Worm (Caenorhabditis elegans) whole organism, midembryonic: ENCODE measurements around the gene Y102A11A.9.
A peak's percentile ranks its signal among the peaks of the same experiment; 100 is the strongest.

Experiments used
- T22C8.4 ChIP-seq: fragments of 200-800 bp; sonication (Bioruptor generic); IDR thresholded peaks from 2 replicates; pipeline ENCODE4 v1.3.6; 2022; ENCODE audit warnings: missing genetic modification characterization, missing compliant biosample characterization
- cog-1 ChIP-seq: sonication (generic microtip); optimal IDR thresholded peaks from 2 replicates; lab custom pipeline; 2016; ENCODE audit warnings: missing genetic modification characterization, missing compliant biosample characterization
- flt-1 ChIP-seq: fragments of 200-800 bp; sonication (Bioruptor generic); IDR thresholded peaks from 2 replicates; pipeline ENCODE4 v1.3.6; 2022; ENCODE audit warnings: missing genetic modification characterization, missing compliant biosample characterization
- klf-2 ChIP-seq: fragments of 200-800 bp; sonication (Bioruptor generic); conservative IDR thresholded peaks from 2 replicates; pipeline ENCODE4 v1.3.6; 2022; ENCODE audit warnings: missing genetic modification reagents, missing genetic modification characterization, missing compliant biosample characterization
- med-1 ChIP-seq: sonication (generic microtip); optimal IDR thresholded peaks from 2 replicates; lab custom pipeline; 2017; ENCODE audit warnings: missing genetic modification characterization, mild to moderate bottlenecking, missing compliant biosample characterization, antibody characterized with exemption, missing genetic modification reagents; ENCODE audit not compliant: insufficient read depth
- ref-1 ChIP-seq: fragments of 200-800 bp; sonication (Bioruptor generic); conservative IDR thresholded peaks from 2 replicates; pipeline ENCODE4 v1.3.6; 2022; ENCODE audit warnings: missing genetic modification reagents, missing genetic modification characterization, missing compliant biosample characterization
- tab-1 ChIP-seq: fragments of 200-800 bp; sonication (Bioruptor generic); IDR thresholded peaks from 2 replicates; pipeline ENCODE4 v1.3.6; 2022; ENCODE audit warnings: missing genetic modification characterization, missing compliant biosample characterization
- ztf-23 ChIP-seq: fragments of 200-800 bp; sonication (Bioruptor generic); IDR thresholded peaks from 2 replicates; pipeline ENCODE4 v1.3.6; 2022; ENCODE audit warnings: missing genetic modification reagents, missing genetic modification characterization, missing compliant biosample characterization
- ztf-29 ChIP-seq: fragments of 200-800 bp; sonication (Bioruptor generic); IDR thresholded peaks from 2 replicates; pipeline ENCODE4 v1.3.6; 2022; ENCODE audit warnings: missing genetic modification reagents, missing genetic modification characterization, missing compliant biosample characterization

The Y102A11A.9 gene

DNA sequence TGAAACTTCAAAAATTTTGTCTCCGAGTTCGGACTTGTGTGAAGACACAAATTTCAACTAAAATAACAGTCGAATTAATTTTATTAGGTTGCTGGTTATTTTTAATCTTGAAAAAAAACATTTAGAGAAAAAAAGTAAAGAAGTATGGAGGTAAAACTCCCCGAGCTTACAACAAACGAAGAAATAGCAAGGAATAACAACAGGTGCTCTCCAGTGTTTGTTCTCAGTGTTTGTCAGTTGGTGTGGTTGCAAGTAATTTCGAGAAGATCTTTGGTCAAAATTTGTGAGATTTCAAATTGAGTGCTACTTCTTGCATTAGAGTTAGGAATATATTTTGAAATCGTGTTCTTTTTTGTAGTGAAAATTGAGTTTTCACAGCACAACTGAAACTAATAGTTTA is 28.1 kb upstream of the Y102A11A.9 start:
- TF ChIP-seq ztf-29 (no peak), tab-1 (no peak), klf-2 (no peak), ztf-23 (GFP tag; lab: Robert Waterston, UW) (no peak), flt-1 (no peak), cog-1 (tag; lab: Kevin White, UChicago) (no peak), ref-1 (GFP tag; lab: Robert Waterston, UW) (no peak), T22C8.4 (GFP tag; lab: Robert Waterston, UW) (no peak), med-1 (GFP tag; lab: Kevin White, UChicago) (no peak)

DNA sequence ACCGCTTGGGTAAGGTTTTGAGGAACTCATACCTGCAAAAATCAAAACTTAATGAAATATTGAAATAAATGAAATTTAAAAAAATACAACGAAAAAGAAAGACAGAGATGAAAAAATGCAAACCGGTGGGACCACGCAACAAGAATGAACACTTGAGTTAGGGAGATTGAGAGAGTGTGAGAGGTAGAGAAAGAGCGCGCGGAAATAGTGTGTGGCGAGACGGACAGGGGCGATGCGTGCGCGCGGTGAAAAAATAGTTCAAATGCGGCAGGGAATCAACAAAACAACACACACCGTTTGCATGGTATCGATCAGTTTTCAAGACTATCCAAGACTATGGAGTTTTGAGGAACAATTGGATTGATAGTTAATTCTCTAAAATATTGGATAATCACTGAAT is 23.4 kb upstream of the Y102A11A.9 start, which contains the start of gene meg-3:
meg-3 (minus strand) TSS at position 32 of the 400 bp plus-strand sequence.
- TF ChIP-seq ztf-29, result no peak
- no peak for TF ChIP-seq ref-1 (GFP tag; lab: Robert Waterston, UW)

DNA sequence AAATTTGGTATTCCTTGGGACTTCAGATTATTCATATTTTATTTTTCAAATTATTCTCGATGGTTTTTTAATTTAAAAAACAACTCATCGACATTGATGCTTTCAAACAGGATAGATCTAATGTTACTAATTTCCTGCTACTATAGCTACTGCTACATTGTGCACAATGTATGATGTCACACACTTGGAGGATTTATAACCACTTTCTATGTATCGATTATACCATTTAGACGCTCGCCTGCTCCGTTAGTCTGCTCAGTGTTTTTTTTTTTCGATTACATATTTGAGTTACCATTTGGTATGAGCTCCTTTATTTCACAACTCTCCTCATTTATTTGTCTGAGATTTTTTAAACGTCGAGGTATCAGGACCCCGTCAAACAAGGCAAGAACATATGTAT is 22.5 kb upstream of the Y102A11A.9 start, which contains the start of gene Y40A1A.2:
Y40A1A.2 (plus strand) TSS at position 301 of the 400 bp plus-strand sequence.
- no peak for TF ChIP-seq T22C8.4 (GFP tag; lab: Robert Waterston, UW)
- no peak for TF ChIP-seq ztf-29
- TF ChIP-seq cog-1 (tag; lab: Kevin White, UChicago), result no peak
- no peak for TF ChIP-seq ztf-23 (GFP tag; lab: Robert Waterston, UW)
- TF ChIP-seq klf-2, result no peak
- TF ChIP-seq med-1 (GFP tag; lab: Kevin White, UChicago), result no peak
- no peak for TF ChIP-seq flt-1
- no peak for TF ChIP-seq ref-1 (GFP tag; lab: Robert Waterston, UW)
- no peak for TF ChIP-seq tab-1

DNA sequence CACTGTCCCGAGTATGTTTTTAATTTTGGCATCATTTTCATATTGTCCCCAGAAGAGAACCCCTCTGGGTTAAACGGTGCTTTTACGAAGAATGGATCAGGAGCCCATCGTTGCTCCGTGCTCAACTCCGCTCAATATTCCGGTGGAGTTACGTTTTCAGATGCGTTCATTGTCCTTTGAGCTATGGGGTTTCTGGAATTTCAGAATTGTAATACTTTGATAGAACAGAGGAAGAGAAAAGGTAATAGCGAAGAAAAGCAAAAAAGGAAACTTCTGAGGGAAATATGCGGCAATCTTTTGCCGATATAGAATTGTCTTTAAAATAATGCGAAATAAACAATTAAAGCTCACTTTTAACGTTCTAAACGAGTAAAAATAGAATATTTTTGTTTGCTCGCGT is 15.0 kb upstream of the Y102A11A.9 start, which contains the start of gene Y40A1A.3:
Y40A1A.3 (minus strand) TSS at position 101 of the 400 bp plus-strand sequence.
- TF ChIP-seq flt-1 (no peak), tab-1 (no peak), cog-1 (tag; lab: Kevin White, UChicago) (no peak), ztf-29 (no peak), ztf-23 (GFP tag; lab: Robert Waterston, UW) (no peak), T22C8.4 (GFP tag; lab: Robert Waterston, UW) (no peak), ref-1 (GFP tag; lab: Robert Waterston, UW) (no peak), klf-2 (no peak), med-1 (GFP tag; lab: Kevin White, UChicago) (no peak)

DNA sequence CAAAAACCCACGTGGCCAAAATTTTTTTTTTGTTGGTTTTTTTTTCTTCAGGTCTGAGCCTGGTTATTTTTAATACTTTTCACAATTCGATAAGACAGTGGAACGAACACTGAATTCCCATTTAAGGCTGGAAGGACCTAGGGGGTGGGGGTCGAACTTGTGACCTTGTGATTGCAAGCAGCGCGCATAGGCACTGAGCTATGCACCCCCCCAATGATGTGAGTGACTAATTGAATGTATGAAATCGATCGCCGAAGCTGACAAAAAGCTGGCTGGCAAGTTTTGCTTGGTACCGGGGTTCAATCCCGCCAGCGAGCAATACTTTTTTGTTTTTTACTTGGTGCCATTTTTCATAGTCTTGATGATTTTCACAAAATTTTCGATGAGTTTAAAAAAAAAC is 14.1 kb upstream of the Y102A11A.9 start:
- no peak for TF ChIP-seq tab-1
- TF ChIP-seq med-1 (GFP tag; lab: Kevin White, UChicago), result no peak
- TF ChIP-seq cog-1 (tag; lab: Kevin White, UChicago), result no peak
- no peak for TF ChIP-seq flt-1
- no peak for TF ChIP-seq T22C8.4 (GFP tag; lab: Robert Waterston, UW)
- no peak for TF ChIP-seq klf-2
- TF ChIP-seq ztf-23 (GFP tag; lab: Robert Waterston, UW), result no peak
- TF ChIP-seq ref-1 (GFP tag; lab: Robert Waterston, UW), result no peak
- TF ChIP-seq ztf-29, result no peak

DNA sequence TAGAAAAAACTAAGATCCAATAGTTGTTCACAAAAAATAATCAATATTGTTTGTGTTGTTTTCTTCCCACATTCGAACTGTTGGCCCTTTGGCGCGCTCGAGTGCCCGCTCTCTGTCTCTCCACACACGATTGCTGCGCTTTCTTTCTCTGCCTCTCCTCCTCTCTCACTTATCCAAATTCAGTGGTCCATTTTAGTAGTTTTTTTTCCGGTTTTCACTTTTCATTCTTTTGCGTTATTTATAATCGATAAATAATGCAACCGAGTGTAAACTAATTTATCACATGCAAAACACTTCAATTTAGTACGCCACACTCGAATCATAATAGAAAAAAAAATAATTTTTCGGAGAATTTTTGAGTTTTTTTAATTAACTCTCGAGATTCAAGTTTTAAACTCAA is 12.4 kb upstream of the Y102A11A.9 start:
- TF ChIP-seq cog-1 (tag; lab: Kevin White, UChicago), result no peak
- no peak for TF ChIP-seq klf-2
- no peak for TF ChIP-seq T22C8.4 (GFP tag; lab: Robert Waterston, UW)
- TF ChIP-seq tab-1, result no peak
- TF ChIP-seq ztf-29, result no peak
- no peak for TF ChIP-seq ztf-23 (GFP tag; lab: Robert Waterston, UW)
- no peak for TF ChIP-seq flt-1
- TF ChIP-seq ref-1 (GFP tag; lab: Robert Waterston, UW), result no peak
- TF ChIP-seq med-1 (GFP tag; lab: Kevin White, UChicago), result no peak

DNA sequence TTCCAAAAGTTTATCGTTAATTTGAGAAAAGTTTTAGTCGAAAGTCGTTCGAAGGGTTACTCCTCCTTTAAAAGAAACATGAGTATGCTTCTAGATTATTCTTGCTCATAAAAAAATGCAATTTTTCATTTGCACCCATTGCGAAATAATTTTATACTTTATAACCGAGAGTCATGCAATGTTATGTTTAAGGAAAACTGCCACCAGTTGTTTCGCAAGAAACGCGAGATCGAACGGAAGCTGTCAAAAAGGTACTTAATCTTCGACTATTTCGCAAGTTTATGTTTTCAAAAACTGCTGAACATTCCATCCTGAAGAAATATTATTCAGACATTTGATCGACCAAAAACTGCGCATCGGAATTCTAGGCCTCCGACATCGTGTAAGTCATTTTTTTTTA is 961 bp downstream of the Y102A11A.9 start:
- TF ChIP-seq med-1 (GFP tag; lab: Kevin White, UChicago), result no peak
- TF ChIP-seq klf-2, result no peak
- TF ChIP-seq T22C8.4 (GFP tag; lab: Robert Waterston, UW), result no peak
- TF ChIP-seq ztf-23 (GFP tag; lab: Robert Waterston, UW), result no peak
- no peak for TF ChIP-seq flt-1
- no peak for TF ChIP-seq cog-1 (tag; lab: Kevin White, UChicago)
- TF ChIP-seq ztf-29, result no peak
- no peak for TF ChIP-seq ref-1 (GFP tag; lab: Robert Waterston, UW)
- TF ChIP-seq tab-1, result no peak

DNA sequence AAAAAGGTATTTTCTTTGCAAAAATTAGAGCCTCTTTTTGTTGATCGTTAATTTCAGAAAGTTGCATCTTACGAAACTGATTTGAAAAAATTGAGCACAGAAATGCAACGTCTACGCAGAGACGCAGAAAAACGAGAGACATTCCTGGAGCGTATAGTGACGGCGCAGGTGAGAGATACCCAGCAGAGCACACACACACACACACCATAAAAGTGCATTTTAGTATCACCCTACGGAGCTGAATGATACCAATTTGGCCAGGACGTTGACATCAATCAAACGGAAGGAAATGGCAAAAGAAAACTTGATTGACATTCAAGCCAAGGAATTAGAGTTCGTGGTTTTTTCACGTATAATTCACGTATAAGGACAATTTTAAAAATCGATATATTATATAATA is 1.6 kb downstream of the Y102A11A.9 start:
- no peak for TF ChIP-seq cog-1 (tag; lab: Kevin White, UChicago)
- TF ChIP-seq ztf-23 (GFP tag; lab: Robert Waterston, UW), result no peak
- TF ChIP-seq flt-1, result 0 out of 2 replicates have a peak, but pooled peaks have one; percentile 26

DNA sequence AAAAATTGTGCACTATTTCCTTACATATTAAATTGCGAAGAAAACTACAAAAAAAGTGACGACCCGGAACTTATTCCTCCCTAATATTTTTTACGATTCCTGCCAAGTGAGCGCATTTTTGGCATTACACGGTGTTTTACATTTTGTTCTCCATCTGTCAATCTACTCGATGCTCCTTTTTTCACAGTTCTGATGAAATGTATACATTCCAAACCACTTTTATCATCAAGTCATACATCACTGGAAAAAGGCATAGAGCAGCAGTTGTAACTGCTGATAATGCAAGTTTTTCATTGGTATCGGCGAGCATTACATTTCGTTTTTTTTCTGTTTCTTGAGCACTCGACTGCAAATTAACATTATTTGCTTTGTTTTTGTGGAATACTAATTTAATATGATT is 5.3 kb downstream of the Y102A11A.9 start:
- TF ChIP-seq klf-2 (no peak), cog-1 (tag; lab: Kevin White, UChicago) (no peak), T22C8.4 (GFP tag; lab: Robert Waterston, UW) (no peak)

DNA sequence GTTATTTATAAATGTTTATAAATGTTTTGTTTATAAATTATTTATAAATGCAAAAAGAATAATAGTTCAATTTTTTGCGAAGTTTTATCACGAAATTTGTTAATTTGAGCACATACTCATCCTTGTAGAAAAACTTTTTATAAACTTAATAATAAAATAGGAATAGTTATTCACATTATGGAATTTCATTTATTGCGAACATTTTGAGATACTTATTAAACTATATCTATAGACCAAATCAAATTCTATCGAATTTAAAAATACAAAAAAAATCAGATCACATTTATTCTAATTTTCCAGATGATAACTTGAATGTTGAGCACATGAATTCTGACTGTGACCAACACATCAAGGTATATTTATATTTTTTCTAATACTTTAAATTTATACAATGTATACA is 5.9 kb downstream of the Y102A11A.9 start, which contains the start of gene Y102A11A.3:
Y102A11A.3 (plus strand) TSS at position 301 of the 400 bp plus-strand sequence.
- TF ChIP-seq klf-2, result no peak
- TF ChIP-seq tab-1, result no peak
- TF ChIP-seq ztf-23 (GFP tag; lab: Robert Waterston, UW), result no peak
- no peak for TF ChIP-seq ztf-29
- TF ChIP-seq flt-1, result no peak
- no peak for TF ChIP-seq cog-1 (tag; lab: Kevin White, UChicago)
- TF ChIP-seq ref-1 (GFP tag; lab: Robert Waterston, UW), result no peak
- no peak for TF ChIP-seq T22C8.4 (GFP tag; lab: Robert Waterston, UW)
- TF ChIP-seq med-1 (GFP tag; lab: Kevin White, UChicago), result no peak

DNA sequence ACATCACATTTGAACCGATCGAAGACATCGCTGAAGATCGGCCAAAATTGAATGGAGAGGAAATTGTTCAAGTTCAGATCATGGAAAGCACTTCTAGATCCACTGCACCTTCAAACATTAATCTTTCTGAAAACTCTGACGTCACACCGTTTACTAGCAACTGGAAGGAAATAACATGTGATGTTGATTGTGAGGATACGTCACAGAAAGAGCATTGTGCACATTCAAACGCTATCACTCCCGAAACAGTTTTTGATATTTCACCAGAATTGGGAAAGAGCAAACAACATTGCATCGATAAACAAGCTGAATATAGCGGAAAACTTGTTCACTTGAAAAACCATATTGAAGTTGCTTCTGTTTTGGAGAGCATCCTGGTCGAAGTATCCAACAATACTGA is 8.6 kb downstream of the Y102A11A.9 start:
- TF ChIP-seq klf-2 (no peak), cog-1 (tag; lab: Kevin White, UChicago) (no peak), flt-1 (no peak), tab-1 (no peak), T22C8.4 (GFP tag; lab: Robert Waterston, UW) (no peak), ref-1 (GFP tag; lab: Robert Waterston, UW) (no peak)
